Worm (Caenorhabditis elegans) whole organism, early embryonic: Measurements from ENCODE around the gene clec-124.

ENCODE experiments used
- B0310.2 ChIP-seq: sonication (generic microtip); optimal IDR thresholded peaks from 2 replicates; lab custom pipeline; 2016; ENCODE audit warnings: mild to moderate bottlenecking, missing genetic modification characterization, missing compliant biosample characterization
- F13C5.2 ChIP-seq: sonication (generic microtip); optimal IDR thresholded peaks from 2 replicates; lab custom pipeline; 2017; ENCODE audit warnings: mild to moderate bottlenecking, missing genetic modification characterization, inconsistent platforms, missing compliant biosample characterization
- aly-1 ChIP-seq: sonication (generic microtip); optimal IDR thresholded peaks from 2 replicates; lab custom pipeline; 2016; ENCODE audit warnings: missing genetic modification characterization, missing compliant biosample characterization
- ama-1 ChIP-seq: fragments of 150-350 bp; optimal IDR thresholded peaks from 2 replicates; lab custom pipeline; 2014
- ceh-13 ChIP-seq: fragments of 200-800 bp; sonication (Bioruptor generic); optimal IDR thresholded peaks from 2 replicates; lab custom pipeline; 2018; ENCODE audit warnings: mild to moderate bottlenecking, missing genetic modification characterization, missing compliant biosample characterization
- ceh-36 ChIP-seq: sonication (generic microtip); optimal IDR thresholded peaks from 2 replicates; lab custom pipeline; 2016; ENCODE audit warnings: missing genetic modification characterization, inconsistent platforms, missing compliant biosample characterization
- ets-7 ChIP-seq: sonication (generic microtip); optimal IDR thresholded peaks from 2 replicates; lab custom pipeline; 2016; ENCODE audit warnings: missing genotype, missing genetic modification characterization, missing compliant biosample characterization
- flt-1 ChIP-seq: fragments of 200-800 bp; sonication (Bioruptor generic); IDR thresholded peaks from 2 replicates; pipeline ENCODE4 v1.3.6; 2022; ENCODE audit warnings: missing genetic modification characterization, missing compliant biosample characterization
- hmbx-1 ChIP-seq: sonication (generic microtip); optimal IDR thresholded peaks from 2 replicates; lab custom pipeline; 2016; ENCODE audit warnings: mild to moderate bottlenecking, missing genetic modification characterization, missing compliant biosample characterization
- hmg-4 ChIP-seq: fragments of 200-800 bp; sonication (Bioruptor generic); optimal IDR thresholded peaks from 2 replicates; lab custom pipeline; 2018; ENCODE audit warnings: mild to moderate bottlenecking, missing genetic modification characterization, missing compliant biosample characterization
- hnd-1 ChIP-seq: sonication (generic microtip); optimal IDR thresholded peaks from 2 replicates; lab custom pipeline; 2016; ENCODE audit warnings: missing genetic modification characterization, missing compliant biosample characterization
- pes-1 ChIP-seq: fragments of 200-800 bp; sonication (Bioruptor generic); IDR thresholded peaks from 2 replicates; pipeline ENCODE4 v1.3.6; 2022; ENCODE audit warnings: missing genetic modification reagents, missing genetic modification characterization, missing compliant biosample characterization
- scrt-1 ChIP-seq: fragments of 200-800 bp; sonication (Bioruptor generic); IDR thresholded peaks from 2 replicates; pipeline ENCODE4 v1.3.6; 2022; ENCODE audit warnings: missing genetic modification characterization, missing compliant biosample characterization
- sea-1 ChIP-seq: fragments of 200-800 bp; sonication (Bioruptor generic); conservative IDR thresholded peaks from 2 replicates; pipeline ENCODE4 v1.3.6; 2022; ENCODE audit warnings: missing genetic modification characterization, missing compliant biosample characterization
- tbx-11 ChIP-seq: fragments of 200-800 bp; sonication (Bioruptor generic); IDR thresholded peaks from 2 replicates; pipeline ENCODE4 v1.3.6; 2022; ENCODE audit warnings: missing genetic modification characterization, missing compliant biosample characterization
- tbx-37 ChIP-seq: fragments of 200-800 bp; sonication (Bioruptor generic); conservative IDR thresholded peaks from 2 replicates; pipeline ENCODE4 v1.3.6; 2022; ENCODE audit warnings: missing genetic modification reagents, missing genetic modification characterization, missing compliant biosample characterization
- tra-4 ChIP-seq: sonication (generic microtip); optimal IDR thresholded peaks from 2 replicates; lab custom pipeline; 2017; ENCODE audit warnings: missing genetic modification characterization, missing compliant biosample characterization

clec-124 gene

DNA sequence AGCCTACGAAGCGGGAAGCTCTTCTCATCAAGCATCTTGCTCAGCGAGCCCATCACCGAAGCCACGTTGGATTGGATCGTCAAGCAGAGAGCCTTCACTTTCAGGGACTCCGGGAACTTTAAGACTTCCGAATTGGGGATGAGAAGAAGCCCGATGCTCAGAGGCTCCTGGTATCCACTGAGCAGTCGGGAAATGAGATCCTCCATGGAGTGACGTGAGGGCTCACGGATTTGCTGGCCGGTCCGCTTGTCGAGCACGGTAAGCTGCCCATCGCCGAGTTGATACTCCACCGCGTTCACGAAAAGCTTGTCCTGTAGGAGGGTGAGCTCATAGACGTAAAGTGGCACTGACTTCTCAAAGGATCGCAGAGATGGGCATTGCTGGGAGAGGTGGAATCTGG lies 1.9 kb upstream of the clec-124 start:
- TF ChIP-seq B0310.2 (tag; lab: Kevin White, UChicago): no peak
- TF ChIP-seq ceh-36 (tag; lab: Kevin White, UChicago): no peak
- no peak for TF ChIP-seq pes-1 (GFP tag; lab: Robert Waterston, UW)
- TF ChIP-seq ets-7 (tag; lab: Kevin White, UChicago): no peak

- TF ChIP-seq sea-1 (GFP tag; lab: Robert Waterston, UW) (no peak), scrt-1 (GFP tag; lab: Robert Waterston, UW) (no peak), hnd-1 (tag; lab: Kevin White, UChicago) (no peak), ets-7 (tag; lab: Kevin White, UChicago) (no peak), hmg-4 (GFP tag; lab: Kevin White, UChicago) (no peak), aly-1 (tag; lab: Kevin White, UChicago) (no peak), B0310.2 (tag; lab: Kevin White, UChicago) (no peak), tbx-37 (GFP tag; lab: Robert Waterston, UW) (no peak), hmbx-1 (tag; lab: Kevin White, UChicago) (no peak), flt-1 (GFP tag; lab: Robert Waterston, UW) (no peak), tbx-11 (GFP tag; lab: Robert Waterston, UW) (no peak), ceh-36 (tag; lab: Kevin White, UChicago) (no peak), ama-1 (lab: Kevin White, UChicago) (no peak), F13C5.2 (tag; lab: Kevin White, UChicago) (no peak), pes-1 (GFP tag; lab: Robert Waterston, UW) (no peak), tra-4 (no peak), ceh-13 (GFP tag; lab: Kevin White, UChicago) (no peak)
Observed at ce11 chrII:3248043-3248718, 1.3 kb upstream of the clec-124 start, which contains the start of the genes fbxc-50 and C17F4.2. Gene fbxc-50 (minus strand): TSS chrII:3248123. Gene C17F4.2 (plus strand): TSS chrII:3248668.

DNA sequence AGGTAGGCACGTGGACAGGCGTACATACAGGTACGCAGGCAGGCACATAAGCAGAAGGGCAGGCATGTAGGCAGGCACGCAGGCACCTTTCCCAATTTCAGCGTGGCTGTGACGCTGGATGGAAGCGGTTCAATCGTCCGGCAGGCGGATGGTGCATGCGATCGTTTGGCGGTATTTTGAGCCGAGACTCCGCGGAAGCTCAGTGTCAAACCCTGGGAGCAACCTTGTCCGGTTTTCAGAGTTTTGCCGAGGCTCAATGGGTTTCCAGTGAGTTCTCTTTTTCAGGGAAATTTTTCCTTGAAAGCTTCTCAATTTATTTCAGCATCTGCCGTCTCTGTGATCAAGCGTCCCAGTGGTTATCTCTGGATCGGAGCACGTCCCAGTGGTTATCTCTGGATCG lies 689 bp downstream of the clec-124 start:
- no peak for TF ChIP-seq pes-1 (GFP tag; lab: Robert Waterston, UW)

- TF ChIP-seq aly-1 (tag; lab: Kevin White, UChicago) (no peak), pes-1 (GFP tag; lab: Robert Waterston, UW) (no peak), F13C5.2 (tag; lab: Kevin White, UChicago) (no peak), scrt-1 (GFP tag; lab: Robert Waterston, UW) (no peak), B0310.2 (tag; lab: Kevin White, UChicago) (no peak), tbx-37 (GFP tag; lab: Robert Waterston, UW) (no peak), ets-7 (tag; lab: Kevin White, UChicago) (no peak), tbx-11 (GFP tag; lab: Robert Waterston, UW) (no peak), ceh-13 (GFP tag; lab: Kevin White, UChicago) (no peak), ceh-36 (tag; lab: Kevin White, UChicago) (no peak), sea-1 (GFP tag; lab: Robert Waterston, UW) (no peak), hmbx-1 (tag; lab: Kevin White, UChicago) (no peak), flt-1 (GFP tag; lab: Robert Waterston, UW) (no peak), hmg-4 (GFP tag; lab: Kevin White, UChicago) (no peak), hnd-1 (tag; lab: Kevin White, UChicago) (no peak), ama-1 (lab: Kevin White, UChicago) (no peak), tra-4 (no peak)
Observed at ce11 chrII:3251782-3252181, 2.3 kb downstream of the clec-124 start.

- no peak for TF ChIP-seq tbx-11 (GFP tag; lab: Robert Waterston, UW)
- no peak for TF ChIP-seq scrt-1 (GFP tag; lab: Robert Waterston, UW)
- no peak for TF ChIP-seq sea-1 (GFP tag; lab: Robert Waterston, UW)
- TF ChIP-seq ceh-36 (tag; lab: Kevin White, UChicago): no peak
- TF ChIP-seq hmg-4 (GFP tag; lab: Kevin White, UChicago): no peak
- no peak for TF ChIP-seq B0310.2 (tag; lab: Kevin White, UChicago)
Observed at ce11 chrII:3259254-3259653, 9.7 kb downstream of the clec-124 start, which contains the start of gene gcy-19. Gene gcy-19 (minus strand): TSS chrII:3259354.

- TF ChIP-seq scrt-1 (GFP tag; lab: Robert Waterston, UW) (no peak), ceh-13 (GFP tag; lab: Kevin White, UChicago) (no peak), tbx-37 (GFP tag; lab: Robert Waterston, UW) (no peak), tbx-11 (GFP tag; lab: Robert Waterston, UW) (no peak), pes-1 (GFP tag; lab: Robert Waterston, UW) (no peak), hnd-1 (tag; lab: Kevin White, UChicago) (no peak), sea-1 (GFP tag; lab: Robert Waterston, UW) (no peak), ceh-36 (tag; lab: Kevin White, UChicago) (no peak), flt-1 (GFP tag; lab: Robert Waterston, UW) (no peak), tra-4 (no peak), ama-1 (lab: Kevin White, UChicago) (no peak), aly-1 (tag; lab: Kevin White, UChicago) (no peak), hmbx-1 (tag; lab: Kevin White, UChicago) (no peak), B0310.2 (tag; lab: Kevin White, UChicago) (no peak), F13C5.2 (tag; lab: Kevin White, UChicago) (no peak), ets-7 (tag; lab: Kevin White, UChicago) (no peak), hmg-4 (GFP tag; lab: Kevin White, UChicago) (no peak)
Observed at ce11 chrII:3262504-3262903, 13.0 kb downstream of the clec-124 start, which contains the start of gene F02E11.2. Gene F02E11.2 (plus strand): TSS chrII:3262804.

DNA sequence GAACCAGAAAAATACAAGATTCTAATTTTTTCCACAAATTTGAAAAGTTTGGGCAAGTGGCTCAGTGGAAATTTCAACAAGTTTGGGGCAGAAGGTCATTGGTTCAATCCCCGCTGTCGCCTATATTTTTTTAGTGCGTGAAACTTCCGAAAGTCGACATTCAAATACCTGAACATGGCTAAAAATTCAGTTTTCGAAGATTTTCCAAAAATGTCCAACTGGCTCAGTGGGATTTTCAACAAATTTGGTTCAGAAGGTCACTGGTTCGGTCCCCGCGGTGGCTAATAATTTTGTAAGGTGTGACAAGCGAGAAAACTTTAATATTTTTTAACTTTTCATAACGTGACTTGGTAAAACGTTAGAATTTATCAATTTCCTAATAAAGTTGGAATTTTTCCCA lies 15.2 kb downstream of the clec-124 start:
- TF ChIP-seq ceh-36 (tag; lab: Kevin White, UChicago): no peak
- no peak for TF ChIP-seq aly-1 (tag; lab: Kevin White, UChicago)
- no peak for TF ChIP-seq tra-4
- no peak for TF ChIP-seq B0310.2 (tag; lab: Kevin White, UChicago)
- no peak for TF ChIP-seq hnd-1 (tag; lab: Kevin White, UChicago)
- no peak for TF ChIP-seq ets-7 (tag; lab: Kevin White, UChicago)
- TF ChIP-seq pes-1 (GFP tag; lab: Robert Waterston, UW): no peak
- no peak for TF ChIP-seq tbx-11 (GFP tag; lab: Robert Waterston, UW)
- no peak for TF ChIP-seq scrt-1 (GFP tag; lab: Robert Waterston, UW)
- no peak for TF ChIP-seq F13C5.2 (tag; lab: Kevin White, UChicago)
- no peak for TF ChIP-seq ama-1 (lab: Kevin White, UChicago)
